Fruit fly (Drosophila melanogaster) Kc167 (cell line): ENCODE results near the gene Oatp33Eb.

Source experiments
- Sin3A ChIP-seq: fragments of >200 bp; optimal IDR thresholded peaks from 2 replicates; lab custom pipeline; 2018; ENCODE audit warnings: missing external identifiers
- insv ChIP-seq: fragments of >200 bp; optimal IDR thresholded peaks from 3 replicates; lab custom pipeline; 2018; ENCODE audit warnings: missing external identifiers
- ttk ChIP-seq: sonication (Bioruptor generic); optimal IDR thresholded peaks from 2 replicates; lab custom pipeline; 2017; ENCODE audit warnings: missing external identifiers

DNA sequence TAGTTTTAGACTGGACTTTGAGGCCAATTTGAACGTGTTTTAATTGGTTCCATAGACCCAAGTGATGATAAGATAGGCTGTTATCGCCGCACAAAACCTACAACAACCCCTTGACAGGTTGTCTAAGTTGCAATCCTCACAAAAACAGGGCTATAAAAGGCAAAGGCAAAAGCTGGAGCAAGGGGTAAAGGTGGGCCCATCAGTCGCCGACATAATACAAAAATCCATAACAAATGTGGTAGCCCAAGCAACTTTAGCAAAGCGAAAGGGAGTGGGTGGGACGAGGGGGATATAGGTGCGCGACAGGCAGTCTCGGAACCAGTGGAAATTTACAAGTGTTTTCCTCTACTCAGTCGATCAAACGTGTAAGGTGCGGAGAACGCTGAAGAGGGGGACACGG lies 15.8 kb downstream of the Oatp33Eb start:
- TF ChIP-seq insv (lab: Kevin White, UChicago) (no peak), Sin3A (lab: Kevin White, UChicago) (no peak), ttk (lab: Kevin White, UChicago) (no peak)
